Fruit fly (Drosophila melanogaster) whole organism, pupa: ENCODE results near the gene CG34282.
A peak's percentile ranks its signal among the peaks of the same experiment; 100 is the strongest.

ENCODE experiments used
- CG10348 ChIP-seq: fragments of 200-800 bp; sonication (Bioruptor generic); IDR thresholded peaks from 2 replicates; pipeline ENCODE4 v1.3.6; 2022; ENCODE audit warnings: missing biosample characterization, missing genetic modification characterization
- CG12605 ChIP-seq: fragments of 200-800 bp; sonication (Bioruptor generic); IDR thresholded peaks from 2 replicates; pipeline ENCODE4 v1.3.6; 2022; ENCODE audit warnings: missing biosample characterization, missing genetic modification characterization
- CG13204 ChIP-seq: fragments of 200-800 bp; sonication (Bioruptor generic); optimal IDR thresholded peaks from 2 replicates; lab custom pipeline; 2018; ENCODE audit warnings: missing biosample characterization, mild to moderate bottlenecking, missing genetic modification characterization, moderate library complexity
- CG14655 ChIP-seq: fragments of 200-800 bp; sonication (Bioruptor generic); optimal IDR thresholded peaks from 3 replicates; lab custom pipeline; 2017; ENCODE audit warnings: mild to moderate bottlenecking, missing biosample characterization, missing genetic modification reagents, missing genetic modification characterization
- CG15710 ChIP-seq: fragments of 200-800 bp; sonication (Bioruptor generic); optimal IDR thresholded peaks from 2 replicates; lab custom pipeline; 2018; ENCODE audit warnings: missing biosample characterization, mild to moderate bottlenecking, missing genetic modification characterization, moderate library complexity
- CG17806 ChIP-seq: fragments of 200-800 bp; sonication (Bioruptor generic); optimal IDR thresholded peaks from 2 replicates; lab custom pipeline; 2018; ENCODE audit warnings: missing biosample characterization, mild to moderate bottlenecking, missing genetic modification characterization, moderate library complexity
- CG32121 ChIP-seq: fragments of 200-800 bp; sonication (Bioruptor generic); IDR thresholded peaks from 2 replicates; pipeline ENCODE4 v1.3.6; 2022; ENCODE audit warnings: missing biosample characterization, missing genetic modification characterization
- CG34367 ChIP-seq: fragments of 200-800 bp; sonication (Bioruptor generic); optimal IDR thresholded peaks from 2 replicates; lab custom pipeline; 2018; ENCODE audit warnings: missing biosample characterization, mild to moderate bottlenecking, missing genetic modification characterization
- CG4496 ChIP-seq: fragments of 200-800 bp; sonication (Bioruptor generic); IDR thresholded peaks from 3 replicates; pipeline ENCODE4 v1.3.6; 2022; ENCODE audit warnings: missing biosample characterization, missing genetic modification characterization
- CG8159 ChIP-seq: fragments of 200-800 bp; sonication (Bioruptor generic); optimal IDR thresholded peaks from 3 replicates; lab custom pipeline; 2018; ENCODE audit warnings: missing biosample characterization, mild to moderate bottlenecking, missing genetic modification characterization, moderate library complexity
- CG8301 ChIP-seq: fragments of 200-800 bp; sonication (Bioruptor generic); optimal IDR thresholded peaks from 2 replicates; lab custom pipeline; 2018; ENCODE audit warnings: missing biosample characterization, mild to moderate bottlenecking, missing genetic modification characterization
- CG9948 ChIP-seq: fragments of 200-800 bp; sonication (Bioruptor generic); optimal IDR thresholded peaks from 2 replicates; lab custom pipeline; 2018; ENCODE audit warnings: missing biosample characterization, mild to moderate bottlenecking, missing genetic modification characterization, moderate library complexity
- D1 ChIP-seq: fragments of 200-800 bp; sonication (Bioruptor generic); optimal IDR thresholded peaks from 2 replicates; lab custom pipeline; 2018; ENCODE audit warnings: missing biosample characterization, mild to moderate bottlenecking, missing genetic modification characterization, moderate library complexity
- EcR ChIP-seq: fragments of 200-800 bp; sonication (Bioruptor generic); optimal IDR thresholded peaks from 3 replicates; lab custom pipeline; 2019; ENCODE audit warnings: missing biosample characterization, missing genetic modification characterization, mild to moderate bottlenecking, moderate library complexity, missing genetic modification reagents
- Ets98B ChIP-seq: fragments of 200-800 bp; sonication (Bioruptor generic); IDR thresholded peaks from 2 replicates; pipeline ENCODE4 v1.3.6; 2022; ENCODE audit warnings: missing biosample characterization, missing genetic modification characterization
- Pif1A ChIP-seq: fragments of 200-800 bp; sonication (Bioruptor generic); optimal IDR thresholded peaks from 3 replicates; lab custom pipeline; 2016; ENCODE audit warnings: missing biosample characterization, missing genetic modification characterization
- Pif1B ChIP-seq: fragments of 200-800 bp; sonication (Bioruptor generic); optimal IDR thresholded peaks from 3 replicates; lab custom pipeline; 2016; ENCODE audit warnings: missing biosample characterization, missing genetic modification characterization
- Snoo ChIP-seq: fragments of 200-800 bp; sonication (Bioruptor generic); optimal IDR thresholded peaks from 3 replicates; lab custom pipeline; 2017; ENCODE audit warnings: missing biosample characterization, mild to moderate bottlenecking, missing genetic modification characterization, inconsistent platforms
- fd96Ca ChIP-seq: fragments of 200-800 bp; sonication (Bioruptor generic); IDR thresholded peaks from 3 replicates; pipeline ENCODE4 v1.3.6; 2022; ENCODE audit warnings: missing biosample characterization, missing genetic modification characterization
- gl ChIP-seq: fragments of 200-800 bp; sonication (Bioruptor generic); optimal IDR thresholded peaks from 2 replicates; lab custom pipeline; 2018; ENCODE audit warnings: missing biosample characterization, mild to moderate bottlenecking, missing genetic modification characterization
- rn ChIP-seq: fragments of 200-800 bp; sonication (Bioruptor generic); IDR thresholded peaks from 2 replicates; pipeline ENCODE4 v1.3.6; 2022; ENCODE audit warnings: missing biosample characterization, missing genetic modification characterization

The CG34282 gene

dm6 chr3R:18667659-18668248 lies 27.3 kb upstream of the CG34282 start, which contains the start of gene CG31229:
TSS of gene CG31229 (plus strand) at chr3R:18667852.
- TF ChIP-seq EcR (GFP tag; lab: Kevin White, UChicago) (peak; percentile 67), Pif1A (no peak), CG8301 (tag; lab: Kevin White, UChicago) (no peak), Snoo (tag; lab: Kevin White, UChicago) (no peak), CG10348 (GFP tag; lab: Robert Waterston, UW) (no peak), CG13204 (GFP tag; lab: Kevin White, UChicago) (no peak), CG14655 (GFP tag; lab: Kevin White, UChicago) (no peak)
- TF ChIP-seq, all 21 proteins: peak for 1

- TF ChIP-seq fd96Ca (GFP tag; lab: Robert Waterston, UW) (no peak), CG4496 (GFP tag; lab: Robert Waterston, UW) (peak; percentile 57; the same call in 1 of the 3 replicates), CG32121 (GFP tag; lab: Robert Waterston, UW) (no peak), CG14655 (GFP tag; lab: Kevin White, UChicago) (no peak), Pif1B (no peak), CG34367 (tag; lab: Kevin White, UChicago) (no peak), EcR (GFP tag; lab: Kevin White, UChicago) (peak; percentile 73), Ets98B (GFP tag; lab: Robert Waterston, UW) (peak; percentile 27; the same call in 1 of the 2 replicates), D1 (tag; lab: Kevin White, UChicago) (no peak), CG15710 (tag; lab: Kevin White, UChicago) (no peak), CG13204 (GFP tag; lab: Kevin White, UChicago) (no peak), Snoo (tag; lab: Kevin White, UChicago) (no peak), gl (tag; lab: Kevin White, UChicago) (no peak), rn (no peak), CG12605 (GFP tag; lab: Robert Waterston, UW) (no peak; the same call in 1 of the 2 replicates), CG8301 (tag; lab: Kevin White, UChicago) (no peak)
- TF ChIP-seq, all 21 proteins: peak for 3
Measured at dm6 chr3R:18669152-18669551, 25.9 kb upstream of the CG34282 start, which contains the start of gene CG7702. TSS of gene CG7702 (plus strand) at chr3R:18669390.

- peak; percentile 24 for TF ChIP-seq gl (tag; lab: Kevin White, UChicago)
- peak; percentile 73 for TF ChIP-seq CG8159 (tag; lab: Kevin White, UChicago)
- 0 out of 2 replicates have a peak, but pooled peaks have one; percentile 18 for TF ChIP-seq rn
- TF ChIP-seq CG32121 (GFP tag; lab: Robert Waterston, UW) = peak; percentile 78
- TF ChIP-seq CG17806 (tag; lab: Kevin White, UChicago) = peak; percentile 70
- 0 out of 2 replicates have a peak, but pooled peaks have one; percentile 28 for TF ChIP-seq CG10348 (GFP tag; lab: Robert Waterston, UW)
- no peak for TF ChIP-seq CG14655 (GFP tag; lab: Kevin White, UChicago)
- TF ChIP-seq Pif1A = peak; percentile 71
- peak; percentile 48 for TF ChIP-seq Pif1B
- peak; percentile 63 for TF ChIP-seq CG34367 (tag; lab: Kevin White, UChicago)
- peak; percentile 57; the same call in 1 of the 3 replicates for TF ChIP-seq fd96Ca (GFP tag; lab: Robert Waterston, UW)
- TF ChIP-seq CG15710 (tag; lab: Kevin White, UChicago) = peak; percentile 76
- no peak for TF ChIP-seq D1 (tag; lab: Kevin White, UChicago)
- peak; percentile 85 for TF ChIP-seq CG4496 (GFP tag; lab: Robert Waterston, UW)
- TF ChIP-seq Ets98B (GFP tag; lab: Robert Waterston, UW) = no peak; the same call in 1 of the 2 replicates
- TF ChIP-seq EcR (GFP tag; lab: Kevin White, UChicago) = no peak
- TF ChIP-seq CG9948 (tag; lab: Kevin White, UChicago) = peak; percentile 66
- TF ChIP-seq Snoo (tag; lab: Kevin White, UChicago) = peak; percentile 37
- TF ChIP-seq CG12605 (GFP tag; lab: Robert Waterston, UW) = no peak; the same call in none of the 2 replicates
- no peak for TF ChIP-seq CG13204 (GFP tag; lab: Kevin White, UChicago)
- peak; percentile 78 for TF ChIP-seq CG8301 (tag; lab: Kevin White, UChicago)
Measured at dm6 chr3R:18669812-18670211, 25.2 kb upstream of the CG34282 start.

dm6 chr3R:18670441-18671111 lies 24.5 kb upstream of the CG34282 start:
- no peak for TF ChIP-seq gl (tag; lab: Kevin White, UChicago)
- TF ChIP-seq Snoo (tag; lab: Kevin White, UChicago) = peak; percentile 14
- 0 out of 3 replicates have a peak, but pooled peaks have one; percentile 32 for TF ChIP-seq fd96Ca (GFP tag; lab: Robert Waterston, UW)
- no peak; the same call in 1 of the 2 replicates for TF ChIP-seq CG32121 (GFP tag; lab: Robert Waterston, UW)
- TF ChIP-seq rn = no peak
- TF ChIP-seq CG12605 (GFP tag; lab: Robert Waterston, UW) = no peak
- TF ChIP-seq CG8159 (tag; lab: Kevin White, UChicago) = no peak
- TF ChIP-seq Pif1B = peak; percentile 52
- TF ChIP-seq CG4496 (GFP tag; lab: Robert Waterston, UW) = 0 out of 3 replicates have a peak, but pooled peaks have one; percentile 43
- TF ChIP-seq CG15710 (tag; lab: Kevin White, UChicago) = peak; percentile 46
- TF ChIP-seq CG9948 (tag; lab: Kevin White, UChicago) = peak; percentile 42
